Fruit fly (Drosophila melanogaster) whole organism, adult: ENCODE data around the gene Mst89B.

Experiments used
- CG1620 ChIP-seq: fragments of 200-800 bp; sonication (Bioruptor generic); optimal IDR thresholded peaks from 2 replicates; lab custom pipeline; 2016; ENCODE audit warnings: missing biosample characterization, missing genetic modification characterization
- CG33017 ChIP-seq: fragments of 200-800 bp; sonication (Bioruptor generic); optimal IDR thresholded peaks from 2 replicates; lab custom pipeline; 2018; ENCODE audit warnings: missing biosample characterization, mild to moderate bottlenecking, missing genetic modification characterization, moderate library complexity
- pad ChIP-seq: fragments of 200-800 bp; sonication (Bioruptor generic); optimal IDR thresholded peaks from 3 replicates; lab custom pipeline; 2017; ENCODE audit warnings: missing biosample characterization, missing genetic modification characterization, mild to moderate bottlenecking, moderate library complexity, missing genetic modification reagents

DNA sequence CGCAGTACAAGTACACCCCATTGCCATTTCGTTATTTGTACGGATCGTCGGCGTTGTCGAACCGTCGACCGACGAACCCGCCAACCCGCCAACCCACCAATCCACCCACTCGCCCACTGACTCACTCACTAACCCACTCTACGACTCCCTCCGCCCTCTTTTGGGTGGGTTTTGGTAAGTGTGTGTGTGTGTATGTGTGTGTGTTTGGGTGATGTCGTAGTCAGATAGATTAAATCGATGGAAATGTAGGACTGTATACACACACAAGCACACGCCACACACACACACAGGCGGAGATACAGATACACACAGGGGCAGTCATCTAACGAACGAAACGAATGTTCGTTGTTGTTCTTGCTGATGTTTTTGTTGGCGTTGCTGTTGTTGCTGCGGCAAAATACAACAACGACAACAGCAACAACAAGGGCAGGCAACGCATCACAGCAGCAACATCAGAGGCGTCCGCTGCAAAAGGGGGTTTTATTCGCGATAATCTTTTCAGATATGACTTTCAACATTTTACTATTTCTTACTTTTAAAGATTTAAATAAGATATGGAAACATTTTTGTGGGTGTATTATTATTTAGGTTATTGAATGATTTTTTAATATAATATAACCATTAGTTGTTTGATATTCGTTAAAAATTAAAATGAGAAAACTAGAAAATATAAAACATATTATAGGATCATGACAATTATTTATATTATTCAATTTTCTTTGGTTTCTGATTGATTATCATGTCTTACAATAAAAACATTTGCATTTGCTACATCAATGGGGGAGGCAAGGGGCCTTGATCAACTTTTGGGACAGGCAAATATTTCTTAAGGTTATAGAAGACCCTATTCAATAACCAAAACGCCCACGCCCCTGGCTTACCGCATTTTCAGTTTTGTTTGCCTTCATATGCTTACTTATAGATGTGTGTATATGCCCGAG is 45.2 kb upstream of the Mst89B start:
- TF ChIP-seq CG1620 (GFP tag; lab: Kevin White, UChicago) (no peak), CG33017 (tag; lab: Kevin White, UChicago) (peak; percentile 75), pad (peak; percentile 62)
